Worm (Caenorhabditis elegans) whole organism, L4 larva: ENCODE measurements around the gene mtr-4.
A peak's percentile ranks its signal among the peaks of the same experiment; 100 is the strongest.

Experiments used
- D1046.2 ChIP-seq: fragments of 200-800 bp; sonication (Bioruptor generic); IDR thresholded peaks from 2 replicates; pipeline ENCODE4 v1.3.6; 2022; ENCODE audit warnings: missing genetic modification characterization, missing compliant biosample characterization
- F26F4.8 ChIP-seq: fragments of 200-800 bp; sonication (Bioruptor generic); conservative IDR thresholded peaks from 2 replicates; pipeline ENCODE4 v1.3.6; 2022; ENCODE audit warnings: missing genetic modification characterization, missing compliant biosample characterization
- F44E2.7 ChIP-seq: fragments of 200-800 bp; sonication (Bioruptor generic); IDR thresholded peaks from 2 replicates; pipeline ENCODE4 v2.1.2; 2022; ENCODE audit warnings: missing genetic modification characterization, missing compliant biosample characterization
- T26A8.4 ChIP-seq: fragments of 200-800 bp; sonication (Bioruptor generic); IDR thresholded peaks from 2 replicates; pipeline ENCODE4 v1.3.6; 2022; ENCODE audit warnings: missing genetic modification characterization, missing compliant biosample characterization
- Y75B8A.6 ChIP-seq: fragments of 200-800 bp; sonication (Bioruptor generic); IDR thresholded peaks from 2 replicates; pipeline ENCODE4 v1.3.6; 2022; ENCODE audit warnings: missing genetic modification reagents, missing genetic modification characterization, missing compliant biosample characterization
- ZK546.5 ChIP-seq, 2 experiments: sonication (generic microtip); optimal IDR thresholded peaks; 2 replicates each; lab custom pipeline; 2017; ENCODE audit warnings: missing biosample characterization in 2 of 2, missing genetic modification characterization in 2 of 2
- ama-1 ChIP-seq: fragments of 150-350 bp; optimal IDR thresholded peaks from 2 replicates; lab custom pipeline; 2014; ENCODE audit warnings: inconsistent platforms, mixed read lengths
- arid-1 ChIP-seq: fragments of 200-800 bp; sonication (Bioruptor generic); conservative IDR thresholded peaks from 2 replicates; pipeline ENCODE4 v1.3.6; 2022; ENCODE audit warnings: missing genetic modification reagents, missing genetic modification characterization, missing compliant biosample characterization
- attf-4 ChIP-seq: sonication (generic microtip); optimal IDR thresholded peaks from 3 replicates; lab custom pipeline; 2017; ENCODE audit warnings: missing biosample characterization, missing genetic modification characterization
- ceh-32 ChIP-seq: sonication (generic microtip); optimal IDR thresholded peaks from 2 replicates; lab custom pipeline; 2016; ENCODE audit warnings: mild to moderate bottlenecking, missing genetic modification characterization, missing compliant biosample characterization; ENCODE audit not compliant: poor library complexity
- ceh-82 ChIP-seq: sonication (generic microtip); optimal IDR thresholded peaks from 2 replicates; lab custom pipeline; 2017; ENCODE audit warnings: missing biosample characterization, missing genetic modification characterization
- ctbp-1 ChIP-seq: fragments of 200-800 bp; sonication (Bioruptor generic); IDR thresholded peaks from 2 replicates; pipeline ENCODE4 v1.3.6; 2022; ENCODE audit warnings: missing genetic modification reagents, missing genetic modification characterization, missing compliant biosample characterization
- daf-12 ChIP-seq: fragments of 150-350 bp; optimal IDR thresholded peaks from 2 replicates; lab custom pipeline; 2014; ENCODE audit warnings: missing biosample characterization, missing genetic modification reagents, missing genetic modification characterization
- daf-16 ChIP-seq, 3 experiments: sonication (generic microtip); optimal IDR thresholded peaks; 2 replicates each; lab custom pipeline; 2016 to 2017; ENCODE audit warnings: missing genetic modification characterization in 3 of 3, missing genetic modification reagents in 3 of 3, mild to moderate bottlenecking in 2 of 3, missing compliant biosample characterization in 2 of 3, missing biosample characterization in 1 of 3, moderate library complexity in 1 of 3
- daf-19 ChIP-seq: fragments of 200-800 bp; sonication (Bioruptor generic); conservative IDR thresholded peaks from 2 replicates; pipeline ENCODE4 v1.3.6; 2022; ENCODE audit warnings: missing genetic modification characterization, missing compliant biosample characterization
- dmd-6 ChIP-seq: fragments of 200-800 bp; sonication (Bioruptor generic); IDR thresholded peaks from 2 replicates; pipeline ENCODE4 v1.3.6; 2022; ENCODE audit warnings: missing genetic modification reagents, missing genetic modification characterization, missing compliant biosample characterization
- dpl-1 ChIP-seq: fragments of 150-350 bp; optimal IDR thresholded peaks from 2 replicates; lab custom pipeline; 2014; ENCODE audit warnings: missing biosample characterization, missing genetic modification reagents, missing genetic modification characterization
- dve-1 ChIP-seq: sonication (generic microtip); optimal IDR thresholded peaks from 2 replicates; lab custom pipeline; 2017; ENCODE audit warnings: antibody characterized with exemption, mild to moderate bottlenecking, missing genetic modification characterization, missing compliant biosample characterization; ENCODE audit not compliant: insufficient read depth
- egl-27 ChIP-seq: sonication (generic microtip); optimal IDR thresholded peaks from 3 replicates; lab custom pipeline; 2017; ENCODE audit warnings: missing biosample characterization, missing genetic modification reagents, missing genetic modification characterization
- fkh-10 ChIP-seq: fragments of 150-350 bp; optimal IDR thresholded peaks from 2 replicates; lab custom pipeline; 2014; ENCODE audit warnings: missing biosample characterization, missing genetic modification reagents, missing genetic modification characterization
- fos-1 ChIP-seq: fragments of 150-350 bp; optimal IDR thresholded peaks from 2 replicates; lab custom pipeline; 2014; ENCODE audit warnings: missing biosample characterization, missing genetic modification characterization
- hlh-11 ChIP-seq: fragments of 200-800 bp; sonication (Bioruptor generic); optimal IDR thresholded peaks from 2 replicates; lab custom pipeline; 2018; ENCODE audit warnings: mild to moderate bottlenecking, missing genetic modification characterization, missing compliant biosample characterization
- hlh-30 ChIP-seq: sonication (generic microtip); optimal IDR thresholded peaks from 2 replicates; lab custom pipeline; 2017; ENCODE audit warnings: antibody characterized with exemption, mild to moderate bottlenecking, missing genetic modification characterization, missing compliant biosample characterization; ENCODE audit not compliant: insufficient read depth
- jun-1 ChIP-seq: fragments of 150-350 bp; optimal IDR thresholded peaks from 2 replicates; lab custom pipeline; 2014; ENCODE audit warnings: missing biosample characterization, missing genetic modification reagents, missing genetic modification characterization
- lim-7 ChIP-seq: fragments of 200-800 bp; sonication (Bioruptor generic); IDR thresholded peaks from 2 replicates; pipeline ENCODE4 v1.3.6; 2022; ENCODE audit warnings: missing genetic modification characterization, missing compliant biosample characterization
- lin-13 ChIP-seq: fragments of 150-350 bp; optimal IDR thresholded peaks from 2 replicates; lab custom pipeline; 2014; ENCODE audit warnings: missing biosample characterization, missing genetic modification reagents, missing genetic modification characterization
- lin-15B ChIP-seq: fragments of 150-350 bp; sonication (generic microtip); optimal IDR thresholded peaks from 3 replicates; lab custom pipeline; 2014; ENCODE audit warnings: missing biosample characterization, missing genetic modification characterization
- lin-38 ChIP-seq: fragments of 200-800 bp; sonication (Bioruptor generic); IDR thresholded peaks from 2 replicates; pipeline ENCODE4 v1.3.6; 2022; ENCODE audit warnings: missing genetic modification reagents, missing genetic modification characterization, missing compliant biosample characterization
- lsy-2 ChIP-seq, 2 experiments: fragments of 150-350 bp in 1 of 2; sonication (generic microtip) in 1 of 2; optimal IDR thresholded peaks; 2 replicates each; lab custom pipeline; 2014 to 2017; ENCODE audit warnings: missing biosample characterization in 2 of 2, missing genetic modification characterization in 2 of 2
- madf-9 ChIP-seq: fragments of 200-800 bp; sonication (Bioruptor generic); conservative IDR thresholded peaks from 2 replicates; pipeline ENCODE4 v1.3.6; 2022; ENCODE audit warnings: missing genetic modification reagents, missing genetic modification characterization, missing compliant biosample characterization
- mdl-1 ChIP-seq, 2 experiments: fragments of 150-350 bp in 1 of 2; sonication (generic microtip) in 1 of 2; optimal IDR thresholded peaks; 2 replicates each; lab custom pipeline; 2014 to 2017; ENCODE audit warnings: missing biosample characterization in 2 of 2, missing genetic modification characterization in 2 of 2
- mep-1 ChIP-seq: fragments of 150-350 bp; sonication (generic microtip); optimal IDR thresholded peaks from 3 replicates; lab custom pipeline; 2014; ENCODE audit warnings: missing biosample characterization, missing genetic modification characterization
- mes-2 ChIP-seq: sonication (generic microtip); optimal IDR thresholded peaks from 2 replicates; lab custom pipeline; 2016; ENCODE audit warnings: missing genotype, mild to moderate bottlenecking, missing genetic modification characterization, missing compliant biosample characterization; ENCODE audit not compliant: poor library complexity, severe bottlenecking
- mxl-2 ChIP-seq: fragments of 200-800 bp; sonication (Bioruptor generic); conservative IDR thresholded peaks from 2 replicates; pipeline ENCODE4 v1.3.6; 2022; ENCODE audit warnings: missing genetic modification reagents, missing genetic modification characterization, missing compliant biosample characterization
- nhr-102 ChIP-seq: sonication (generic microtip); optimal IDR thresholded peaks from 2 replicates; lab custom pipeline; 2016; ENCODE audit warnings: mild to moderate bottlenecking, missing genetic modification characterization, moderate library complexity, missing compliant biosample characterization
- nhr-237 ChIP-seq: sonication (generic microtip); optimal IDR thresholded peaks from 2 replicates; lab custom pipeline; 2017; ENCODE audit warnings: missing biosample characterization, missing genetic modification characterization
- nhr-25 ChIP-seq: sonication (generic microtip); optimal IDR thresholded peaks from 2 replicates; lab custom pipeline; 2017; ENCODE audit warnings: missing genetic modification characterization, mild to moderate bottlenecking, missing compliant biosample characterization, antibody characterized with exemption, moderate library complexity, borderline replicate concordance; ENCODE audit not compliant: insufficient read depth
- nhr-28 ChIP-seq: fragments of 150-350 bp; optimal IDR thresholded peaks from 2 replicates; lab custom pipeline; 2014; ENCODE audit warnings: missing biosample characterization, missing genetic modification characterization
- nhr-48 ChIP-seq: sonication (generic microtip); optimal IDR thresholded peaks from 2 replicates; lab custom pipeline; 2016; ENCODE audit warnings: mild to moderate bottlenecking, missing genetic modification characterization, missing compliant biosample characterization
- nhr-6 ChIP-seq: fragments of 150-350 bp; optimal IDR thresholded peaks from 2 replicates; lab custom pipeline; 2014; ENCODE audit warnings: missing biosample characterization, missing genetic modification characterization
- pqm-1 ChIP-seq: sonication (generic microtip); optimal IDR thresholded peaks from 2 replicates; lab custom pipeline; 2017; ENCODE audit warnings: missing biosample characterization, missing genetic modification characterization
- set-16 ChIP-seq: fragments of 200-800 bp; sonication (Bioruptor generic); IDR thresholded peaks from 2 replicates; pipeline ENCODE4 v1.3.6; 2022; ENCODE audit warnings: missing genetic modification reagents, missing genetic modification characterization, missing compliant biosample characterization
- spr-1 ChIP-seq: sonication (generic microtip); optimal IDR thresholded peaks from 2 replicates; lab custom pipeline; 2016; ENCODE audit warnings: mild to moderate bottlenecking, missing genetic modification characterization, missing compliant biosample characterization
- spr-3 ChIP-seq: fragments of 200-800 bp; sonication (Bioruptor generic); optimal IDR thresholded peaks from 2 replicates; lab custom pipeline; 2018; ENCODE audit warnings: mild to moderate bottlenecking, missing genetic modification characterization, missing compliant biosample characterization
- tag-97 ChIP-seq: fragments of 200-800 bp; sonication (Bioruptor generic); IDR thresholded peaks from 2 replicates; pipeline ENCODE4 v1.3.6; 2022; ENCODE audit warnings: missing genetic modification characterization, missing compliant biosample characterization
- tra-1 ChIP-seq: fragments of 200-800 bp; sonication (Bioruptor generic); IDR thresholded peaks from 2 replicates; pipeline ENCODE4 v1.3.6; 2022; ENCODE audit warnings: missing genetic modification reagents, missing genetic modification characterization, missing compliant biosample characterization
- unc-62 ChIP-seq, 3 experiments: fragments of 150-350 bp in 1 of 3; sonication (generic microtip); optimal IDR thresholded peaks in 2 of 3; peaks in 1 of 3; 1 replicate in 1 of 3; 2 replicates in 2 of 3; lab custom pipeline; 2014 to 2017; ENCODE audit warnings: missing biosample characterization in 3 of 3, missing genetic modification characterization in 3 of 3, missing genetic modification reagents in 3 of 3, missing genotype in 1 of 3
- zfp-2 ChIP-seq: sonication (generic microtip); optimal IDR thresholded peaks from 2 replicates; lab custom pipeline; 2016; ENCODE audit warnings: mild to moderate bottlenecking, missing genetic modification characterization, missing compliant biosample characterization
- zip-11 ChIP-seq: fragments of 200-800 bp; sonication (Bioruptor generic); IDR thresholded peaks from 2 replicates; pipeline ENCODE4 v1.3.6; 2022; ENCODE audit warnings: missing genetic modification characterization, missing compliant biosample characterization
- zip-2 ChIP-seq: fragments of 150-350 bp; optimal IDR thresholded peaks from 2 replicates; lab custom pipeline; 2014; ENCODE audit warnings: missing biosample characterization, missing genetic modification characterization
- ztf-11 ChIP-seq: fragments of 150-350 bp; optimal IDR thresholded peaks from 2 replicates; lab custom pipeline; 2014; ENCODE audit warnings: missing biosample characterization, missing genetic modification characterization

mtr-4 gene

ce11 chrIV:9872786-9873185 lies 47.3 kb downstream of the mtr-4 start:
- TF ChIP-seq nhr-48 (tag; lab: Kevin White, UChicago) (no peak), zip-2 (no peak), zip-11 (no peak), F26F4.8 (no peak), dpl-1 (GFP tag; lab: Kevin White, UChicago) (no peak), lin-13 (no peak), F44E2.7 (no peak), daf-12 (tag; lab: Kevin White, UChicago) (no peak), lsy-2 (tag; optimal IDR thresholded peaks at IDR 0.05; lab: Kevin White, UChicago) (peak in 1 of 2 experiments; percentile 19), arid-1 (GFP tag; lab: Robert Waterston, UW) (no peak), lim-7 (GFP tag; lab: Robert Waterston, UW) (no peak), zfp-2 (tag; lab: Kevin White, UChicago) (no peak), attf-4 (no peak), T26A8.4 (GFP tag; lab: Robert Waterston, UW) (no peak), mdl-1 (tag; optimal IDR thresholded peaks at IDR 0.05; lab: Kevin White, UChicago) (peak in 1 of 2 experiments; percentile 44), tra-1 (GFP tag; lab: Robert Waterston, UW) (no peak), mep-1 (tag; lab: Kevin White, UChicago) (peak; percentile 30), ZK546.5 (tag; optimal IDR thresholded peaks at IDR 0.05; lab: Kevin White, UChicago) (no peak), lin-38 (GFP tag; lab: Robert Waterston, UW) (no peak), ztf-11 (tag; lab: Kevin White, UChicago) (no peak), Y75B8A.6 (GFP tag; lab: Robert Waterston, UW) (no peak), unc-62 (GFP tag; optimal IDR thresholded peaks at IDR 0.05 in 1 of 2; lab: Kevin White, UChicago) (peak in 1 of 2 experiments; percentile 51), unc-62 (tag; optimal IDR thresholded peaks at IDR 0.05; lab: Kevin White, UChicago) (no peak), D1046.2 (no peak), daf-16 (GFP tag; optimal IDR thresholded peaks at IDR 0.05; lab: Kevin White, UChicago) (no peak), daf-16 (tag; optimal IDR thresholded peaks at IDR 0.05; lab: Kevin White, UChicago) (peak; percentile 85), mes-2 (tag; lab: Kevin White, UChicago) (peak; percentile 9), egl-27 (tag; lab: Kevin White, UChicago) (no peak), ctbp-1 (GFP tag; lab: Robert Waterston, UW) (no peak), madf-9 (GFP tag; lab: Robert Waterston, UW) (no peak), mxl-2 (no peak), jun-1 (tag; lab: Kevin White, UChicago) (no peak), dmd-6 (GFP tag; lab: Robert Waterston, UW) (peak; percentile 46; the same call in 1 of the 2 replicates), tag-97 (GFP tag; lab: Robert Waterston, UW) (no peak), fkh-10 (GFP tag; lab: Kevin White, UChicago) (no peak), hlh-11 (tag; lab: Kevin White, UChicago) (peak; percentile 47), lin-15B (tag; lab: Kevin White, UChicago) (no peak), nhr-237 (tag; lab: Kevin White, UChicago) (no peak), fos-1 (tag; lab: Kevin White, UChicago) (no peak), nhr-6 (no peak), pqm-1 (peak; percentile 69), spr-3 (GFP tag; lab: Kevin White, UChicago) (no peak), dve-1 (tag; lab: Kevin White, UChicago) (peak; percentile 64), nhr-28 (tag; lab: Kevin White, UChicago) (peak; percentile 73), ceh-82 (no peak), spr-1 (tag; lab: Kevin White, UChicago) (no peak), nhr-102 (tag; lab: Kevin White, UChicago) (no peak), ceh-32 (tag; lab: Kevin White, UChicago) (no peak), hlh-30 (tag; lab: Kevin White, UChicago) (peak; percentile 43), set-16 (GFP tag; lab: Robert Waterston, UW) (no peak), daf-19 (no peak), nhr-25 (tag; lab: Kevin White, UChicago) (no peak), ama-1 (no peak)
